Fruit fly (Drosophila melanogaster): Measurements from ENCODE around the gene CG14556.

The CG14556 gene

DNA sequence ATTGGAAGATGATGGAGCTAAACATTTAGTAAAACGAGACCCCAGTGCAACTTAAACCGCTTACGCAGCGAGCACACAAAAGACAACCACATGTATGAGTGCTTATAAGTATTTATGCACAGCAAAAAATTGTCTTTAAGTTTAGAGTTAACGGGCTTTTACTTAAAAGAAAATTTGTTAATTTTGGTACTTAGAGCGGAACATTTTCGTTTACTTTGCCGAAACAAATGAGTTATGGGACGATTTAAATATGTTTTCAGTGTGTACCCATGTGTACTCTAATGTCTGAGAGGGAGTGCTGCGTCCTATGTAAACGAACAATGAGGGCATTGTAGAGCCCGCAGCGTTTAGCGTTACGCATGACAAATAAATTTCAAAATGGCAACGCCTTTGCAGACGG is 4.7 kb upstream of the CG14556 start (continued):
- TF ChIP-seq CG14860 (GFP tag; IDR thresholded peaks at IDR 0.05; ENCODE audit: partially characterized antibody) (no peak), HmgZ (tag; optimal IDR thresholded peaks at IDR 0.05) (no peak), pzg (GFP tag; optimal IDR thresholded peaks at IDR 0.05) (no peak), Gsc (GFP tag; IDR thresholded peaks at IDR 0.05) (no peak), CG4424 (GFP tag; optimal IDR thresholded peaks at IDR 0.05) (peak; percentile 33), CG33213 (GFP tag; optimal IDR thresholded peaks at IDR 0.05) (no peak), jumu (GFP tag; optimal IDR thresholded peaks at IDR 0.05) (peak; percentile 4), CG9817 (tag; optimal IDR thresholded peaks at IDR 0.05) (peak; percentile 22), nom (GFP tag; optimal IDR thresholded peaks at IDR 0.05) (no peak), H15 (GFP tag; IDR thresholded peaks at IDR 0.05) (no peak), CG16779 (GFP tag; IDR thresholded peaks at IDR 0.05) (no peak), vvl (GFP tag; IDR thresholded peaks at IDR 0.05) (peak; percentile 36; the same call in 1 of the 2 replicates), CG14965 (GFP tag; optimal IDR thresholded peaks at IDR 0.05; ENCODE audit: borderline replicate concordance) (no peak), CG3995 (GFP tag; optimal IDR thresholded peaks at IDR 0.05) (no peak), grau (tag; optimal IDR thresholded peaks at IDR 0.05) (peak; percentile 44), CG11247 (GFP tag; IDR thresholded peaks at IDR 0.05) (0 out of 2 replicates have a peak, but pooled peaks have one; percentile 23), nau (GFP tag; optimal IDR thresholded peaks at IDR 0.05) (no peak), CG11504 (tag; optimal IDR thresholded peaks at IDR 0.05) (peak; percentile 58), fd96Cb (tag; optimal IDR thresholded peaks at IDR 0.05) (peak; percentile 11), CG10209 (GFP tag; optimal IDR thresholded peaks at IDR 0.05) (peak; percentile 23), CG2678 (tag; optimal IDR thresholded peaks at IDR 0.05) (peak; percentile 38), croc (GFP tag; conservative IDR thresholded peaks at IDR 0.05) (no peak), sens-2 (GFP tag; IDR thresholded peaks at IDR 0.05) (peak; percentile 9; the same call in 1 of the 2 replicates), Dfd (GFP tag; optimal IDR thresholded peaks at IDR 0.05) (no peak), CG16815 (GFP tag; optimal IDR thresholded peaks at IDR 0.05) (no peak), sob (GFP tag; IDR thresholded peaks at IDR 0.05) (peak; percentile 65), h (optimal IDR thresholded peaks at IDR 0.05) (no peak), Neu2 (GFP tag; optimal IDR thresholded peaks at IDR 0.05; ENCODE audit: borderline replicate concordance) (no peak), Jarid2 (GFP tag; optimal IDR thresholded peaks at IDR 0.05) (no peak), dimm (GFP tag; IDR thresholded peaks at IDR 0.05) (no peak), HLH3B (GFP tag; IDR thresholded peaks at IDR 0.05) (peak; percentile 47), gsb (GFP tag; IDR thresholded peaks at IDR 0.05) (no peak), dpn (GFP tag; optimal IDR thresholded peaks at IDR 0.05) (peak in 1 of 2 experiments; percentile 60), GATAe (GFP tag; conservative IDR thresholded peaks at IDR 0.05) (no peak), Sin3A (optimal IDR thresholded peaks at IDR 0.05) (no peak), psq (GFP tag; optimal IDR thresholded peaks at IDR 0.05) (no peak), her (GFP tag; optimal IDR thresholded peaks at IDR 0.05) (peak; percentile 32), Myb (GFP tag; optimal IDR thresholded peaks at IDR 0.05) (peak; percentile 11), rib (GFP tag; IDR thresholded peaks at IDR 0.05) (no peak), az2 (GFP tag; optimal IDR thresholded peaks at IDR 0.05) (peak; percentile 3), hth (optimal IDR thresholded peaks at IDR 0.05) (no peak), CG4328 (GFP tag; optimal IDR thresholded peaks at IDR 0.05) (no peak), CG14667 (GFP tag; IDR thresholded peaks at IDR 0.05) (no peak), CG7928 (GFP tag; optimal IDR thresholded peaks at IDR 0.05) (no peak), NC2β (GFP tag; optimal IDR thresholded peaks at IDR 0.05) (no peak), maf-S (GFP tag; optimal IDR thresholded peaks at IDR 0.05) (no peak), exex (tag; optimal IDR thresholded peaks at IDR 0.05) (no peak), Sox102F (GFP tag; optimal IDR thresholded peaks at IDR 0.05) (peak; percentile 69), CG17328 (GFP tag; IDR thresholded peaks at IDR 0.05) (peak; percentile 37; the same call in 1 of the 2 replicates), ken (GFP tag; IDR thresholded peaks at IDR 0.05) (peak; percentile 66; the same call in 2 of the 3 replicates), lbe (GFP tag; optimal IDR thresholded peaks at IDR 0.05) (no peak), CG30403 (GFP tag; optimal IDR thresholded peaks at IDR 0.05) (peak; percentile 62), fd3F (GFP tag; optimal IDR thresholded peaks at IDR 0.05) (peak; percentile 15)

Data from whole organism, embryonic.